Fruit fly (Drosophila melanogaster): Measurements from ENCODE around the gene Hs3st-B.

DNA sequence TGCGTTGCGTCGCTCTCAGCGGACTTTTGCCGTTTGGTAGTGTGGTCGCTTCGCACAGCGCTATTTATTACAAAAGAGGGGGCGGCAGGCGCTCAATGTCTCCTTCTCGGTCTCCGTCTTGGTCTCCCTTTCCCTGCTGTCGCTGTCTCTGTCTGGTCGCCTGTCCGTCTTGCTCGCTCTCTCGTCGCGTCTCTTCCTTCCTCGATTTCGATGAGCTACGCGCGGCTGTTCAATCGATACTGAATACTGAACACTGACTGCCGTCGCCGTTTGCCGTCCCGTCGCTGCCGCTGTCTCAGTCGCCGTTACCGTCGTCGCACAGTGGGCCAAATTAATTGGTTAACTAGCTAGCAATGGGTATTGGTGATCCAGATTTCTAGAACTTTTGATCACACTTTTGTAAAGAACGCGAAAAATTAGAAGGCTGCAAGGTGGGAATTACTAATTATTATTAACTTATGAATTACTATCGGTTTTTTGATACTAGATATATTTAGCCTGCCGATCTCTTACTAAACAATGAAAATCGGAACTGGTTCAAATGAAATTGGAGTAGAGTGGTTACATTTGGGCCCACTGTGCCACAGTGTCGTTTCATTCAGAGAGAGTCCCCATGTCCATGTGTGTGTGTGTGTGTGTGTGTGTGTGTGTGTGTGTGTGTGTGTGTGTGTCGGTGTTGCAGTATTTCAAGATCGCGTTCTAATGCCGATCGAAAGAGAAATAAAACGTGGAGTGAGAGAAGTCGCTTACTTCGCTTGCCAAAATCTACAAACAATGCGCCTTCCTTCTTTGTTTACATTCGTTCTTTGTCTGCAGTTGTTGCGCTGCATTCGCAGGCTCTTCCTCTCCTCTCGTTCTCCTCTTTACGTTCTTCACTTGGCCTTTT is 49.7 kb downstream of the Hs3st-B start, which contains the start of gene CG8034:
- TF ChIP-seq EcR (GFP tag; optimal IDR thresholded peaks at IDR 0.05) (no peak), Dll (optimal IDR thresholded peaks at IDR 0.05) (no peak)
